Worm (Caenorhabditis elegans) whole organism, midembryonic: ENCODE data around the gene eif-2Bgamma.

ENCODE experiments used
- T22C8.4 ChIP-seq: fragments of 200-800 bp; sonication (Bioruptor generic); IDR thresholded peaks from 2 replicates; pipeline ENCODE4 v1.3.6; 2022; ENCODE audit warnings: missing genetic modification characterization, missing compliant biosample characterization
- cog-1 ChIP-seq: sonication (generic microtip); optimal IDR thresholded peaks from 2 replicates; lab custom pipeline; 2016; ENCODE audit warnings: missing genetic modification characterization, missing compliant biosample characterization
- flt-1 ChIP-seq: fragments of 200-800 bp; sonication (Bioruptor generic); IDR thresholded peaks from 2 replicates; pipeline ENCODE4 v1.3.6; 2022; ENCODE audit warnings: missing genetic modification characterization, missing compliant biosample characterization
- klf-2 ChIP-seq: fragments of 200-800 bp; sonication (Bioruptor generic); conservative IDR thresholded peaks from 2 replicates; pipeline ENCODE4 v1.3.6; 2022; ENCODE audit warnings: missing genetic modification reagents, missing genetic modification characterization, missing compliant biosample characterization
- med-1 ChIP-seq: sonication (generic microtip); optimal IDR thresholded peaks from 2 replicates; lab custom pipeline; 2017; ENCODE audit warnings: missing genetic modification characterization, mild to moderate bottlenecking, missing compliant biosample characterization, antibody characterized with exemption, missing genetic modification reagents; ENCODE audit not compliant: insufficient read depth
- ref-1 ChIP-seq: fragments of 200-800 bp; sonication (Bioruptor generic); conservative IDR thresholded peaks from 2 replicates; pipeline ENCODE4 v1.3.6; 2022; ENCODE audit warnings: missing genetic modification reagents, missing genetic modification characterization, missing compliant biosample characterization
- tab-1 ChIP-seq: fragments of 200-800 bp; sonication (Bioruptor generic); IDR thresholded peaks from 2 replicates; pipeline ENCODE4 v1.3.6; 2022; ENCODE audit warnings: missing genetic modification characterization, missing compliant biosample characterization
- ztf-23 ChIP-seq: fragments of 200-800 bp; sonication (Bioruptor generic); IDR thresholded peaks from 2 replicates; pipeline ENCODE4 v1.3.6; 2022; ENCODE audit warnings: missing genetic modification reagents, missing genetic modification characterization, missing compliant biosample characterization
- ztf-29 ChIP-seq: fragments of 200-800 bp; sonication (Bioruptor generic); IDR thresholded peaks from 2 replicates; pipeline ENCODE4 v1.3.6; 2022; ENCODE audit warnings: missing genetic modification reagents, missing genetic modification characterization, missing compliant biosample characterization

Gene eif-2Bgamma

DNA sequence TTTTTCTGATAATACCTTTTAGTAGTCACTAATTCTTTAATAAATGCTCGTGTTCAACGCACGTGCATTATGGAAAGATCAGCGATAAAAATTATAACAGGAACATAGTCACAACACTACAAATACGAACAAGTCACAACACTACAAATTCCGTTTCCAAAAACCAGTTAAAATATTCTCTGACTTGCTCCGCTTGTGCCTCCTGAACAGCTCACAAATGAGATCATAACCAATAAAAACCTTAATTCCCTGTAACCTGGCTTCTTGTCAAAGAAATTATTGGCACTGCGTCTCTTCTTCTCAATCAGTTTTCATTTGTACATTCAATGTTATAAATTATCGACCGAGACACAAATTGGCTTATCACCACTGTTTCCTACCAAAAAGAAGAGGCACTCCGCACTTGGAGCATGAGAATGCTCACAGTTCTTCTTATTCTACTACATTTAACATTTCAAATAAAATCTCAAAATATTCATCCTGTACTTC is 48.0 kb downstream of the eif-2Bgamma start, which contains the start of gene B0252.1:
Gene B0252.1 (plus strand): TSS at position 318 of the 489 bp plus-strand sequence.
- TF ChIP-seq klf-2 (GFP tag; lab: Robert Waterston, UW) (no peak), tab-1 (GFP tag; lab: Robert Waterston, UW) (no peak), ztf-29 (GFP tag; lab: Robert Waterston, UW) (no peak), ref-1 (GFP tag; lab: Robert Waterston, UW) (no peak), med-1 (GFP tag; lab: Kevin White, UChicago) (no peak), ztf-23 (GFP tag; lab: Robert Waterston, UW) (no peak), cog-1 (tag; lab: Kevin White, UChicago) (no peak), flt-1 (GFP tag; lab: Robert Waterston, UW) (no peak), T22C8.4 (GFP tag; lab: Robert Waterston, UW) (no peak)

ce11 chrII:6918862-6919261 is 48.6 kb downstream of the eif-2Bgamma start, which contains the start of gene B0252.5:
Gene B0252.5, minus strand, starts transcription at chrII:6918878.
- TF ChIP-seq med-1 (GFP tag; lab: Kevin White, UChicago) (no peak), T22C8.4 (GFP tag; lab: Robert Waterston, UW) (no peak), ztf-23 (GFP tag; lab: Robert Waterston, UW) (no peak), tab-1 (GFP tag; lab: Robert Waterston, UW) (no peak), klf-2 (GFP tag; lab: Robert Waterston, UW) (no peak), ref-1 (GFP tag; lab: Robert Waterston, UW) (no peak), cog-1 (tag; lab: Kevin White, UChicago) (no peak), ztf-29 (GFP tag; lab: Robert Waterston, UW) (no peak), flt-1 (GFP tag; lab: Robert Waterston, UW) (no peak)

ce11 chrII:6917710-6918109 is 49.7 kb downstream of the eif-2Bgamma start, which contains the start of gene B0252.11:
Gene B0252.11, minus strand, starts transcription at chrII:6917810.
- TF ChIP-seq klf-2 (GFP tag; lab: Robert Waterston, UW) (no peak), ztf-23 (GFP tag; lab: Robert Waterston, UW) (no peak), ref-1 (GFP tag; lab: Robert Waterston, UW) (no peak), flt-1 (GFP tag; lab: Robert Waterston, UW) (no peak), T22C8.4 (GFP tag; lab: Robert Waterston, UW) (no peak), tab-1 (GFP tag; lab: Robert Waterston, UW) (no peak), cog-1 (tag; lab: Kevin White, UChicago) (no peak), ztf-29 (GFP tag; lab: Robert Waterston, UW) (no peak), med-1 (GFP tag; lab: Kevin White, UChicago) (no peak)

DNA sequence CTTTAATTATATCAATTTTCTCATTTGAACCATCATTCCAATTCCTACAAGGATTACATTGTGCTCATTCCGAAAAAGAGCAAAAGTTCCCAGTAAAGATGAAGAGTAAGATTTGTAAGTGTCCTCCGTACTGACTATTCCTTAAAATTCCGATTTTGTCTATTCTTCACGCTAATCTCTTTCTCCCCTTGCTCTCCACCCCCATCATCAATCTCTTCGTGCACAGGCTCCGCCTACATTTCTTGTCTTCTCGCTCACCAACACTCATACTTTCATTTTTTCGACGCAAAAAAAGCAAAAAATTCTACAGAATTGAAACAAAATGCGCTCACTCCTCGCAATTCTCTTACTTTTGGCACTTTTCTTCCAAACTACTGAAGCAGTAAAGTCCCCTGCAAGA is 51.6 kb downstream of the eif-2Bgamma start, which contains the start of gene B0252.8:
Gene B0252.8 (plus strand): TSS at position 292 of the 400 bp plus-strand sequence.
- TF ChIP-seq ztf-23 (GFP tag; lab: Robert Waterston, UW) (no peak), klf-2 (GFP tag; lab: Robert Waterston, UW) (no peak), tab-1 (GFP tag; lab: Robert Waterston, UW) (no peak), flt-1 (GFP tag; lab: Robert Waterston, UW) (no peak), ztf-29 (GFP tag; lab: Robert Waterston, UW) (no peak), T22C8.4 (GFP tag; lab: Robert Waterston, UW) (no peak), cog-1 (tag; lab: Kevin White, UChicago) (no peak)
